Worm (Caenorhabditis elegans) whole organism, mixed stage, embryonic: ENCODE data around the gene nprt-1.
A peak's percentile ranks its signal among the peaks of the same experiment; 100 is the strongest.
"Not testable (repeated sequence)": the region's sequence is repeated elsewhere in the genome, so short reads cannot be mapped to it uniquely, and the experiment has no call there.

Experiments
- M03D4.4 ChIP-seq: sonication (generic microtip); optimal IDR thresholded peaks from 2 replicates; lab custom pipeline; 2017; ENCODE audit warnings: mild to moderate bottlenecking, missing genetic modification characterization, missing compliant biosample characterization
- bed-3 ChIP-seq: fragments of 200-800 bp; sonication (Bioruptor generic); optimal IDR thresholded peaks from 3 replicates; lab custom pipeline; 2018; ENCODE audit warnings: mild to moderate bottlenecking, missing genetic modification characterization, moderate library complexity, missing compliant biosample characterization
- blmp-1 ChIP-seq: fragments of 150-350 bp; optimal IDR thresholded peaks from 2 replicates; lab custom pipeline; 2014; ENCODE audit warnings: missing biosample characterization, missing genetic modification characterization
- ceh-39 ChIP-seq: fragments of 150-350 bp; optimal IDR thresholded peaks from 2 replicates; lab custom pipeline; 2014; ENCODE audit warnings: missing biosample characterization, missing genetic modification characterization
- ceh-43 ChIP-seq: fragments of 200-800 bp; sonication (Bioruptor generic); optimal IDR thresholded peaks from 2 replicates; lab custom pipeline; 2018; ENCODE audit warnings: mild to moderate bottlenecking, missing genetic modification characterization, moderate library complexity, missing compliant biosample characterization
- ceh-83 ChIP-seq: fragments of 200-800 bp; sonication (Bioruptor generic); optimal IDR thresholded peaks from 2 replicates; lab custom pipeline; 2018; ENCODE audit warnings: mild to moderate bottlenecking, missing genetic modification characterization, missing compliant biosample characterization
- cnd-1 ChIP-seq: fragments of 200-800 bp; sonication (Bioruptor generic); optimal IDR thresholded peaks from 2 replicates; lab custom pipeline; 2018; ENCODE audit warnings: mild to moderate bottlenecking, missing genetic modification characterization, missing compliant biosample characterization
- elt-1 ChIP-seq: sonication (generic microtip); optimal IDR thresholded peaks from 2 replicates; lab custom pipeline; 2017; ENCODE audit warnings: missing genetic modification characterization, mild to moderate bottlenecking, missing compliant biosample characterization, antibody characterized with exemption, moderate library complexity, borderline replicate concordance; ENCODE audit not compliant: insufficient read depth
- elt-3 ChIP-seq: fragments of 150-350 bp; optimal IDR thresholded peaks from 2 replicates; lab custom pipeline; 2014; ENCODE audit warnings: missing biosample characterization, missing genetic modification characterization
- flh-1 ChIP-seq: fragments of 200-800 bp; sonication (Bioruptor generic); optimal IDR thresholded peaks from 2 replicates; lab custom pipeline; 2018; ENCODE audit warnings: mild to moderate bottlenecking, missing genetic modification characterization, moderate library complexity, missing compliant biosample characterization
- hlh-1 ChIP-seq: fragments of 150-350 bp; optimal IDR thresholded peaks from 2 replicates; lab custom pipeline; 2014; ENCODE audit warnings: missing biosample characterization, missing genetic modification reagents, missing genetic modification characterization
- lin-13 ChIP-seq: fragments of 150-350 bp; optimal IDR thresholded peaks from 2 replicates; lab custom pipeline; 2014; ENCODE audit warnings: missing biosample characterization, missing genetic modification characterization
- lin-32 ChIP-seq: fragments of 200-800 bp; sonication (Bioruptor generic); optimal IDR thresholded peaks from 2 replicates; lab custom pipeline; 2018; ENCODE audit warnings: mild to moderate bottlenecking, missing genetic modification characterization, missing compliant biosample characterization
- lsy-2 ChIP-seq: fragments of 150-350 bp; optimal IDR thresholded peaks from 2 replicates; lab custom pipeline; 2014; ENCODE audit warnings: missing biosample characterization, missing genetic modification characterization
- mab-5 ChIP-seq: fragments of 150-350 bp; optimal IDR thresholded peaks from 2 replicates; lab custom pipeline; 2014; ENCODE audit warnings: missing biosample characterization, missing genetic modification characterization
- mep-1 ChIP-seq: fragments of 150-350 bp; optimal IDR thresholded peaks from 2 replicates; lab custom pipeline; 2017; ENCODE audit warnings: missing biosample characterization, missing genetic modification reagents, missing genetic modification characterization, inconsistent platforms
- nhr-12 ChIP-seq: fragments of 150-350 bp; optimal IDR thresholded peaks from 2 replicates; lab custom pipeline; 2014; ENCODE audit warnings: missing biosample characterization, missing genetic modification characterization
- nhr-237 ChIP-seq: fragments of 150-350 bp; optimal IDR thresholded peaks from 2 replicates; lab custom pipeline; 2014; ENCODE audit warnings: missing biosample characterization, missing genetic modification characterization
- nhr-28 ChIP-seq: fragments of 150-350 bp; optimal IDR thresholded peaks from 2 replicates; lab custom pipeline; 2014; ENCODE audit warnings: missing biosample characterization, missing genetic modification characterization
- nhr-76 ChIP-seq: sonication (generic microtip); optimal IDR thresholded peaks from 2 replicates; lab custom pipeline; 2017; ENCODE audit warnings: missing biosample characterization, missing genetic modification characterization
- pha-4 ChIP-seq: fragments of 150-350 bp; optimal IDR thresholded peaks from 2 replicates; lab custom pipeline; 2018; ENCODE audit warnings: missing biosample characterization, missing genetic modification reagents, missing genetic modification characterization
- sem-2 ChIP-seq: fragments of 200-800 bp; sonication (Bioruptor generic); optimal IDR thresholded peaks from 2 replicates; lab custom pipeline; 2018; ENCODE audit warnings: mild to moderate bottlenecking, missing genetic modification characterization, missing compliant biosample characterization
- sptf-1 ChIP-seq: sonication (generic microtip); optimal IDR thresholded peaks from 2 replicates; lab custom pipeline; 2017; ENCODE audit warnings: mild to moderate bottlenecking, missing genetic modification characterization, moderate library complexity, missing compliant biosample characterization
- tbx-8 ChIP-seq: fragments of 200-800 bp; sonication (Bioruptor generic); optimal IDR thresholded peaks from 2 replicates; lab custom pipeline; 2018; ENCODE audit warnings: mild to moderate bottlenecking, missing genetic modification characterization, moderate library complexity, missing compliant biosample characterization
- unc-120 ChIP-seq: sonication (generic microtip); optimal IDR thresholded peaks from 2 replicates; lab custom pipeline; 2017; ENCODE audit warnings: missing genetic modification characterization, missing compliant biosample characterization; ENCODE audit not compliant: poor library complexity, severe bottlenecking
- ztf-11 ChIP-seq: fragments of 150-350 bp; optimal IDR thresholded peaks from 2 replicates; lab custom pipeline; 2014; ENCODE audit warnings: missing biosample characterization, missing genetic modification characterization

The nprt-1 gene

DNA sequence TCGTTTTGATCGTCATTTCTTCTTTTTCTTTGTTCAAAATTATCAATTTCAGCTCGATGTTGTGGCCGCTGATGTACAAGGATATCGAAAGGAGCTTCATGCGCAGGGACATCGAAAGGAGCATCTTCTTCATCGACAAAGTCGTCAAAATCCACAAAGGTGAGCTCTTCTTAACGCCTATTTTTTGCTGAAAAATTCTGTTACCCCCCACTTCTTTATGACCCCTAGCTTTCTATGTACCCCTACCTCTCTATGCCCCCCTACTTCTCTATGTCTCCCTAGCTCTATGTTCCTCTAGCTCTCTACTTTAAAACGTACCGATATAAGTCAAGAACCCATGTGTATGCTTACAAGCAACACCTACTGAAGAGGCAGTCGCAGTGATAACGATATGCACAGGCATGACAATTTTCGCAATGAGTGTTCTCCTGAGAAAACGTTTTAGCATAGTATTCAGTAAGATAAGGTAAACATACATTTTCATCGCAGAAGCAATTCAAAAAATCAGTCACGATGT, 7.5 kb upstream of the nprt-1 start, which contains the start of gene Y54G2A.36:
Gene Y54G2A.36, plus strand, starts transcription at position 51 of the 517 bp plus-strand sequence.
- TF ChIP-seq hlh-1 (tag; lab: Kevin White, UChicago) (no peak), flh-1 (GFP tag; lab: Kevin White, UChicago) (no peak), sem-2 (GFP tag; lab: Kevin White, UChicago) (no peak), M03D4.4 (no peak), lin-32 (GFP tag; lab: Kevin White, UChicago) (no peak), lsy-2 (tag; lab: Kevin White, UChicago) (no peak), ztf-11 (tag; lab: Kevin White, UChicago) (no peak), elt-3 (tag; lab: Kevin White, UChicago) (no peak), nhr-28 (tag; lab: Kevin White, UChicago) (no peak), lin-13 (no peak), nhr-237 (no peak), bed-3 (no peak), pha-4 (tag; lab: Kevin White, UChicago) (no peak)

ce11 chrIV:2895986-2896660, 5.9 kb upstream of the nprt-1 start:
- peak; percentile 20 for TF ChIP-seq lsy-2 (tag; lab: Kevin White, UChicago)

ce11 chrIV:2894630-2895029, 4.4 kb upstream of the nprt-1 start, which contains the start of gene Y54G2A.19:
Gene Y54G2A.19, minus strand, starts transcription at chrIV:2894730.
- TF ChIP-seq nhr-28 (tag; lab: Kevin White, UChicago); tbx-8; lin-32 (GFP tag; lab: Kevin White, UChicago): not testable (repeated sequence)

DNA sequence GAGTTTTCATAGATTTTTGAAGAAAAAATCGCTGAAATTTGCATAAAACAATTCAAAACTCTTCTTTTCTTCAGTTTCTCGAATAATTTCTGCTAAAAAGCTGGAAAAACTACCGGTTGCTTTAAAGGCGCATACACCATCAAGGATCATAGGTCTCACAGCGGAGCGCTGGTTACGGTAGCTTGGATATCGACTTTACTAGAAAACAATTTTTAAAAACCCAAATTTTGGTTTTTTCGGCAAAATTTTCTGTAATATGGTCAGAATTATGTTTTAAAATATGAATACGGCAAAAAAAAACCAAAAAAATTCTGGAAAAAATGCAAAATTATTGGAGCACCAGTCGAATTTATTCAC, 3.2 kb upstream of the nprt-1 start:
- TF ChIP-seq elt-3 (tag; lab: Kevin White, UChicago) (no peak), nhr-76 (tag; lab: Kevin White, UChicago) (no peak), nhr-28 (tag; lab: Kevin White, UChicago) (no peak), ceh-39 (no peak), bed-3 (no peak), ztf-11 (tag; lab: Kevin White, UChicago) (no peak), ceh-83 (GFP tag; lab: Kevin White, UChicago) (no peak), tbx-8 (no peak), nhr-12 (no peak), mab-5 (no peak), lin-32 (GFP tag; lab: Kevin White, UChicago) (no peak), hlh-1 (tag; lab: Kevin White, UChicago) (no peak), sptf-1 (tag; lab: Kevin White, UChicago) (no peak)

DNA sequence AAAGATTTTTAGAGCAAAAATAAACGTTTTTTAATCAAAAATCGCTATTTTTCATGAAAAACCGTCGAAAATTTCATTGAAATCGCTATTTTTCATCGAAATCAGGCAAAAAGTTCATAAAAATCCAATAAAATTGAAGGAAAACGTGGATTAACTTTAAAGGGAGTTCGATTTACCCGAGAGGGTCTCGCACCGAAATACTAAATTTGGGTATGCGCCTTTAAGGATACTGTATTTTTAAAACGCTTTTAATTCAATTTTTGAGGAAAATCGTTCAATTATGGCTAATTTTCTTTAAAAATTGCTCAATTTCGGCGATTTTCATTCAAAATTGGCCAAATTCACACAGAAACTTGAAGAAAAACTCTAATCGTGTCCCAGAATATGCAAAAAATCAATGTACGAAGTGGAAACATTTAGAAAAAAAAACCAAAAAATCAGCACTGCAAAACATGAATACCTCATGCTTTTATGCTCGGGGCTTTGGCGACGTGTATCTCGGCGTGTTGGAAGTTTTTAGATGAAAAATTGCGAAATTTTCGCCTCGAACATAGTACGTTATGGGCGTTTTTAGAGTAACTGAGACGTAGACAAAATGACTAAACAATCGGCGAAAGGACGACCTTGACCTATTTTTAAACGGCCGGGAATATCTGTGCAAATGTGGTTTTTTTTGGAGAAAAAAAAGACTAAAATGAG, 2.7 kb upstream of the nprt-1 start:
- TF ChIP-seq unc-120 (tag; lab: Kevin White, UChicago) (no peak), elt-3 (tag; lab: Kevin White, UChicago) (no peak), ceh-43 (GFP tag; lab: Kevin White, UChicago) (no peak), ceh-39 (no peak), lin-13 (no peak), sptf-1 (tag; lab: Kevin White, UChicago) (no peak), sem-2 (GFP tag; lab: Kevin White, UChicago) (no peak), bed-3 (no peak), nhr-237 (no peak), cnd-1 (tag; lab: Kevin White, UChicago) (no peak), nhr-28 (tag; lab: Kevin White, UChicago) (no peak), M03D4.4 (no peak), nhr-12 (no peak), tbx-8 (no peak), pha-4 (tag; lab: Kevin White, UChicago) (no peak), elt-1 (tag; lab: Kevin White, UChicago) (no peak), blmp-1 (tag; lab: Kevin White, UChicago) (no peak)

DNA sequence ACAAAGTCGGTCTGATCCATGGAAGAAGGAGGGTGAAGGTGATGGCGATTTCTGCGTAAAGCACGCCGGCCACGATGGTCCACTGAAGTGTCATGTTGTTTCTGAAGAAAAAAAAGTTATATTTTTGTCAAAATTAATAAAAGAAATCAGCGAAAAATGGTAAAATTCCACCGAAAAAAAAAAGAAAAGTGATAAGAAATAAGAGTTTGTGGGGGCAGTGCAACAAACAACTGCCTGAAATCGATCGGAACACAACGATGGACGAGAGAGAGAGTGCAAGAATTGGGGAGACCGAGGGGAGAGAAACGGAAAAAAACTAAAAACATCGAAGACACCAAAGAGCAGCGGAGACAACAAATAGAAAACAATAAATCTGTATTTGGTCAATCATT, 2.1 kb upstream of the nprt-1 start, which contains the start of gene Y54G2A.18:
Gene Y54G2A.18, minus strand, starts transcription at position 101 of the 392 bp plus-strand sequence.
- TF ChIP-seq nhr-12 (no peak), mep-1 (no peak), flh-1 (GFP tag; lab: Kevin White, UChicago) (no peak), hlh-1 (tag; lab: Kevin White, UChicago) (peak; percentile 22), ceh-39 (no peak), cnd-1 (tag; lab: Kevin White, UChicago) (no peak)
- TF ChIP-seq, all 35 proteins: peak for 1
